Worm (Caenorhabditis elegans) whole organism, L4 larva: ENCODE results near the gene srj-40.

Experiments
- egl-27 ChIP-seq: sonication (generic microtip); optimal IDR thresholded peaks from 3 replicates; lab custom pipeline; 2017; ENCODE audit warnings: missing biosample characterization, missing genetic modification reagents, missing genetic modification characterization
- lsy-2 ChIP-seq, 2 experiments: fragments of 150-350 bp in 1 of 2; sonication (generic microtip) in 1 of 2; optimal IDR thresholded peaks; 2 replicates each; lab custom pipeline; 2014 to 2017; ENCODE audit warnings: missing biosample characterization in 2 of 2, missing genetic modification characterization in 2 of 2
- mdl-1 ChIP-seq, 2 experiments: fragments of 150-350 bp in 1 of 2; sonication (generic microtip) in 1 of 2; optimal IDR thresholded peaks; 2 replicates each; lab custom pipeline; 2014 to 2017; ENCODE audit warnings: missing biosample characterization in 2 of 2, missing genetic modification characterization in 2 of 2
- pqm-1 ChIP-seq: sonication (generic microtip); optimal IDR thresholded peaks from 2 replicates; lab custom pipeline; 2017; ENCODE audit warnings: missing biosample characterization, missing genetic modification characterization

ce11 chrV:4151400-4151799, 49.7 kb downstream of the srj-40 start:
- TF ChIP-seq egl-27 (tag; lab: Kevin White, UChicago): no peak
- TF ChIP-seq lsy-2 (tag; optimal IDR thresholded peaks at IDR 0.05; lab: Kevin White, UChicago): no peak
- TF ChIP-seq mdl-1 (tag; optimal IDR thresholded peaks at IDR 0.05; lab: Kevin White, UChicago): no peak
- no peak for TF ChIP-seq pqm-1 (tag; lab: Kevin White, UChicago)
